Comparison of ENCODE assay signal across 4 fruit fly cellular contexts in the genomic region with DNA sequence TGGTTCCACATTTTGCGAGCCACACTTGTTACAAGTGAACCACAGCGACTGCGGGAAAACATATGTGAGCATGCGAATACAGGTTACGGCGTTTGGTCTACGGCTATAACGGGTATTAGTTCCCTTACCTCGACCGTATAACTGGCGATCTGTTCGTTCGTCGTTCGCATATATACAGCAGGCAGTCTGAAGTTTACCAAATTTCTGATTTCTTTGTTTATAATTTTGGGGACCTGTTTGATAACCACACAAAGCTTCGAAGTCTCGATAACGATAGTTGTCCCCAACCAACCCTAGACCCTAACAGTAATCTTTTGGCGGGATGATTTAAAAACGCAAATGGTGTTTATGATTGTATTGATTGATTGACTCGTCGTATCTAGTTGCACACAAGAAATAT.
TF ChIP-seq lines count a peak whose summit lies in the region.

A gene (minus strand): TSS at position 278 of the 400 bp plus-strand sequence.

- TF ChIP-seq CTCF in whole organism, embryonic (GFP tag; optimal IDR thresholded peaks at IDR 0.05; lab: Kevin White, UChicago) = no peak

TF ChIP-seq in whole organism, adult, 20 proteins besides CTCF, POLR2A, EP300 and RAD21:
- TF ChIP-seq CG33017 (tag; optimal IDR thresholded peaks at IDR 0.05; lab: Kevin White, UChicago) (no peak), CG11617 (GFP tag; optimal IDR thresholded peaks at IDR 0.05; lab: Kevin White, UChicago) (no peak), ovo (GFP tag; optimal IDR thresholded peaks at IDR 0.05; lab: Kevin White, UChicago) (no peak), CG1620 (GFP tag; optimal IDR thresholded peaks at IDR 0.05; lab: Kevin White, UChicago) (no peak), bab1 (GFP tag; optimal IDR thresholded peaks at IDR 0.05; lab: Kevin White, UChicago) (peak; percentile 6), CG7045 (GFP tag; optimal IDR thresholded peaks at IDR 0.05; lab: Kevin White, UChicago) (no peak), cic (GFP tag; optimal IDR thresholded peaks at IDR 0.05; lab: Kevin White, UChicago) (no peak), CG12768 (GFP tag; optimal IDR thresholded peaks at IDR 0.05; lab: Kevin White, UChicago) (no peak), Mnt (GFP tag; optimal IDR thresholded peaks at IDR 0.05; lab: Kevin White, UChicago) (no peak)

TF ChIP-seq in whole organism, embryonic, 481 proteins besides CTCF, POLR2A, EP300 and RAD21 (continues in another document):
- no peak for TF ChIP-seq CG6689 (GFP tag; IDR thresholded peaks at IDR 0.05; lab: Robert Waterston, UW)
- TF ChIP-seq crp (GFP tag; optimal IDR thresholded peaks at IDR 0.05; lab: Kevin White, UChicago) = peak in 1 of 2 experiments; percentile 21
- no peak for TF ChIP-seq Asciz (GFP tag; optimal IDR thresholded peaks at IDR 0.05; lab: Kevin White, UChicago)
- no peak for TF ChIP-seq psq (GFP tag; optimal IDR thresholded peaks at IDR 0.05; lab: Kevin White, UChicago)
- TF ChIP-seq CG13287 (GFP tag; IDR thresholded peaks at IDR 0.05; lab: Robert Waterston, UW; ENCODE audit: partially characterized antibody) = peak; percentile 36; the same call in 1 of the 2 replicates
- TF ChIP-seq Dll (GFP tag; IDR thresholded peaks at IDR 0.05; lab: Robert Waterston, UW; ENCODE audit: partially characterized antibody) = 0 out of 4 replicates have a peak, but pooled peaks have one; percentile 32
- peak; percentile 62 for TF ChIP-seq Med (GFP tag; lab: Kevin White, UChicago)
- TF ChIP-seq Sry-δ (GFP tag; optimal IDR thresholded peaks at IDR 0.05; lab: Kevin White, UChicago) = peak; percentile 46
- TF ChIP-seq Hr78 (GFP tag; optimal IDR thresholded peaks at IDR 0.05; lab: Kevin White, UChicago) = no peak
- peak in 1 of 2 experiments; percentile 52 for TF ChIP-seq Pdp1 (GFP tag; optimal IDR thresholded peaks at IDR 0.05; lab: Kevin White, UChicago)
- no peak for TF ChIP-seq abd-A (tag; optimal IDR thresholded peaks at IDR 0.05; lab: Kevin White, UChicago)
- TF ChIP-seq corto (GFP tag; optimal IDR thresholded peaks at IDR 0.05; lab: Kevin White, UChicago) = no peak
- TF ChIP-seq sr (GFP tag; IDR thresholded peaks at IDR 0.05; lab: Robert Waterston, UW) = no peak
- no peak for TF ChIP-seq B-H2 (GFP tag; optimal IDR thresholded peaks at IDR 0.05; lab: Kevin White, UChicago)
- TF ChIP-seq pzg (GFP tag; optimal IDR thresholded peaks at IDR 0.05; lab: Kevin White, UChicago) = peak; percentile 40
- 0 out of 3 replicates have a peak, but pooled peaks have one; percentile 24 for TF ChIP-seq CG16813 (GFP tag; IDR thresholded peaks at IDR 0.05; lab: Robert Waterston, UW; ENCODE audit: partially characterized antibody)
- no peak for TF ChIP-seq croc (GFP tag; conservative IDR thresholded peaks at IDR 0.05; lab: Robert Waterston, UW)
- no peak for TF ChIP-seq CG33557 (GFP tag; optimal IDR thresholded peaks at IDR 0.05; lab: Kevin White, UChicago)
- TF ChIP-seq CG2116 (GFP tag; optimal IDR thresholded peaks at IDR 0.05; lab: Kevin White, UChicago) = peak; percentile 98
- peak; percentile 4 for TF ChIP-seq gfzf (GFP tag; optimal IDR thresholded peaks at IDR 0.05; lab: Kevin White, UChicago)
- TF ChIP-seq Fer1 (GFP tag; optimal IDR thresholded peaks at IDR 0.05; lab: Kevin White, UChicago) = peak; percentile 24
- TF ChIP-seq nerfin-1 (tag; optimal IDR thresholded peaks at IDR 0.05; lab: Kevin White, UChicago) = no peak
- peak; percentile 32 for TF ChIP-seq bigmax (GFP tag; optimal IDR thresholded peaks at IDR 0.05; lab: Kevin White, UChicago)
- no peak for TF ChIP-seq CG14441 (GFP tag; IDR thresholded peaks at IDR 0.05; lab: Robert Waterston, UW)
- TF ChIP-seq Dp (GFP tag; optimal IDR thresholded peaks at IDR 0.05; lab: Kevin White, UChicago) = peak; percentile 82

TF ChIP-seq in whole organism, prepupa, 60 proteins besides CTCF, POLR2A, EP300 and RAD21:
- TF ChIP-seq CG11762 (GFP tag; optimal IDR thresholded peaks at IDR 0.05; lab: Kevin White, UChicago; ENCODE audit: insufficient read depth) = no peak
- TF ChIP-seq CG1621 (tag; optimal IDR thresholded peaks at IDR 0.05; lab: Kevin White, UChicago) = peak; percentile 1
- peak; percentile 86 for TF ChIP-seq Sox14 (GFP tag; optimal IDR thresholded peaks at IDR 0.05; lab: Kevin White, UChicago)
- no peak for TF ChIP-seq CG31627 (GFP tag; optimal IDR thresholded peaks at IDR 0.05; lab: Kevin White, UChicago)
- TF ChIP-seq CG16779 (tag; optimal IDR thresholded peaks at IDR 0.05; lab: Kevin White, UChicago) = no peak
- no peak for TF ChIP-seq Ets96B (tag; optimal IDR thresholded peaks at IDR 0.05; lab: Kevin White, UChicago)
- TF ChIP-seq fkh (GFP tag; optimal IDR thresholded peaks at IDR 0.05; lab: Kevin White, UChicago) = peak; percentile 6
- peak; percentile 33 for TF ChIP-seq Eip93F (GFP tag; optimal IDR thresholded peaks at IDR 0.05; lab: Kevin White, UChicago)

TF ChIP-seq in whole organism, wandering third instar larva, 38 proteins besides CTCF, POLR2A, EP300 and RAD21:
- TF ChIP-seq dl (GFP tag; optimal IDR thresholded peaks at IDR 0.05; lab: Kevin White, UChicago; ENCODE audit: insufficient read depth in 1 of 2, partially characterized antibody in 2 of 2) (no peak), Rel (GFP tag; optimal IDR thresholded peaks at IDR 0.05; lab: Kevin White, UChicago) (no peak), Rel (tag; optimal IDR thresholded peaks at IDR 0.05; lab: Kevin White, UChicago) (peak; percentile 36), rgr (GFP tag; optimal IDR thresholded peaks at IDR 0.05; lab: Kevin White, UChicago) (peak; percentile 61)
